Worm (Caenorhabditis elegans) whole organism, L1 larva: ENCODE results near the gene sri-71.
"Not testable (repeated sequence)": the region's sequence is repeated elsewhere in the genome, so short reads cannot be mapped to it uniquely, and the experiment has no call there.

ENCODE experiments used
- C16A3.4 ChIP-seq: fragments of 150-350 bp; optimal IDR thresholded peaks from 2 replicates; lab custom pipeline; 2014; ENCODE audit warnings: missing biosample characterization, missing genetic modification characterization
- F16B12.6 ChIP-seq: fragments of 150-350 bp; optimal IDR thresholded peaks from 2 replicates; lab custom pipeline; 2014; ENCODE audit warnings: missing biosample characterization, missing genetic modification characterization
- Y116A8C.19 ChIP-seq: sonication (generic microtip); optimal IDR thresholded peaks from 2 replicates; lab custom pipeline; 2016; ENCODE audit warnings: missing compliant biosample characterization, missing genetic modification characterization, borderline replicate concordance
- ceh-82 ChIP-seq, 3 experiments: fragments of 150-350 bp in 1 of 3; sonication (generic microtip) in 2 of 3; optimal IDR thresholded peaks; 2 replicates each; lab custom pipeline; 2014 to 2017; ENCODE audit warnings: missing biosample characterization in 3 of 3, missing genetic modification characterization in 3 of 3
- ces-1 ChIP-seq: fragments of 150-350 bp; optimal IDR thresholded peaks from 2 replicates; lab custom pipeline; 2014; ENCODE audit warnings: missing biosample characterization, missing genetic modification reagents, missing genetic modification characterization
- dpl-1 ChIP-seq, 3 experiments: fragments of 150-350 bp in 2 of 3; sonication (generic microtip) in 1 of 3; optimal IDR thresholded peaks; 2 replicates each; lab custom pipeline; 2014 to 2017; ENCODE audit warnings: missing biosample characterization in 3 of 3, missing genetic modification characterization in 3 of 3, missing genetic modification reagents in 3 of 3
- efl-1 ChIP-seq, 4 experiments: fragments of 150-350 bp; optimal IDR thresholded peaks in 3 of 4; peaks in 1 of 4; 1 replicate in 1 of 4; 2 replicates in 3 of 4; lab custom pipeline; 2014; ENCODE audit warnings: missing biosample characterization in 2 of 4, missing genetic modification characterization in 2 of 4, missing genetic modification reagents in 2 of 4
- efl-3 ChIP-seq: fragments of 200-800 bp; sonication (Bioruptor generic); optimal IDR thresholded peaks from 2 replicates; lab custom pipeline; 2018; ENCODE audit warnings: mild to moderate bottlenecking, missing genetic modification characterization, missing compliant biosample characterization
- elt-2 ChIP-seq: sonication (generic microtip); optimal IDR thresholded peaks from 2 replicates; lab custom pipeline; 2016; ENCODE audit warnings: missing genetic modification characterization, mild to moderate bottlenecking, inconsistent platforms, missing compliant biosample characterization, missing genetic modification reagents
- ets-5 ChIP-seq: fragments of 200-800 bp; sonication (Bioruptor generic); IDR thresholded peaks from 2 replicates; pipeline ENCODE4 v1.3.6; 2022; ENCODE audit warnings: missing genetic modification characterization, missing compliant biosample characterization
- fkh-8 ChIP-seq: sonication (generic microtip); optimal IDR thresholded peaks from 2 replicates; lab custom pipeline; 2016; ENCODE audit warnings: mild to moderate bottlenecking, missing genetic modification characterization, missing compliant biosample characterization
- hlh-17 ChIP-seq: fragments of 200-800 bp; sonication (Bioruptor generic); optimal IDR thresholded peaks from 2 replicates; lab custom pipeline; 2018; ENCODE audit warnings: missing genetic modification characterization, mild to moderate bottlenecking, missing compliant biosample characterization, moderate library complexity, borderline replicate concordance
- lin-39 ChIP-seq: fragments of 150-350 bp; optimal IDR thresholded peaks from 2 replicates; lab custom pipeline; 2014; ENCODE audit warnings: missing biosample characterization, missing genetic modification reagents, missing genetic modification characterization
- mab-9 ChIP-seq: fragments of 200-800 bp; sonication (Bioruptor generic); IDR thresholded peaks from 2 replicates; pipeline ENCODE4 v1.3.6; 2022; ENCODE audit warnings: missing genetic modification reagents, missing genetic modification characterization, missing compliant biosample characterization
- mdl-1 ChIP-seq, 2 experiments: fragments of 150-350 bp; optimal IDR thresholded peaks; 2 replicates each; lab custom pipeline; 2014 to 2017; ENCODE audit warnings: missing biosample characterization in 2 of 2, missing genetic modification characterization in 2 of 2, inconsistent platforms in 1 of 2
- mep-1 ChIP-seq: fragments of 150-350 bp; optimal IDR thresholded peaks from 2 replicates; lab custom pipeline; 2014; ENCODE audit warnings: missing biosample characterization, missing genetic modification characterization
- nhr-11 ChIP-seq: fragments of 150-350 bp; optimal IDR thresholded peaks from 2 replicates; lab custom pipeline; 2014; ENCODE audit warnings: missing biosample characterization, missing genetic modification characterization
- nhr-19 ChIP-seq: fragments of 200-800 bp; sonication (Bioruptor generic); conservative IDR thresholded peaks from 2 replicates; pipeline ENCODE4 v1.3.6; 2022; ENCODE audit warnings: missing genetic modification characterization, missing compliant biosample characterization
- nhr-28 ChIP-seq: fragments of 150-350 bp; optimal IDR thresholded peaks from 2 replicates; lab custom pipeline; 2014; ENCODE audit warnings: missing biosample characterization, missing genetic modification characterization
- nhr-47 ChIP-seq: sonication (generic microtip); optimal IDR thresholded peaks from 2 replicates; lab custom pipeline; 2016; ENCODE audit warnings: mild to moderate bottlenecking, missing genetic modification characterization, moderate library complexity, missing compliant biosample characterization
- nhr-71 ChIP-seq: sonication (generic microtip); optimal IDR thresholded peaks from 2 replicates; lab custom pipeline; 2016; ENCODE audit warnings: mild to moderate bottlenecking, missing genetic modification characterization, moderate library complexity, missing compliant biosample characterization
- nhr-76 ChIP-seq: sonication (generic microtip); optimal IDR thresholded peaks from 2 replicates; lab custom pipeline; 2017; ENCODE audit warnings: missing biosample characterization, missing genetic modification characterization
- skn-1 ChIP-seq: fragments of 150-350 bp; optimal IDR thresholded peaks from 2 replicates; lab custom pipeline; 2014; ENCODE audit warnings: missing biosample characterization, missing genetic modification characterization
- sox-4 ChIP-seq: sonication (generic microtip); optimal IDR thresholded peaks from 2 replicates; lab custom pipeline; 2016; ENCODE audit warnings: missing genetic modification characterization, missing compliant biosample characterization
- sup-37 ChIP-seq: fragments of 200-800 bp; sonication (Bioruptor generic); optimal IDR thresholded peaks from 2 replicates; lab custom pipeline; 2018; ENCODE audit warnings: mild to moderate bottlenecking, missing genetic modification characterization, missing compliant biosample characterization
- tlp-1 ChIP-seq: fragments of 150-350 bp; optimal IDR thresholded peaks from 2 replicates; lab custom pipeline; 2014; ENCODE audit warnings: missing biosample characterization, missing genetic modification characterization
- unc-30 ChIP-seq: sonication (generic microtip); optimal IDR thresholded peaks from 2 replicates; lab custom pipeline; 2017; ENCODE audit warnings: missing biosample characterization, missing genetic modification characterization
- unc-98 ChIP-seq: fragments of 200-800 bp; sonication (Bioruptor generic); IDR thresholded peaks from 2 replicates; pipeline ENCODE4 v1.3.6; 2022; ENCODE audit warnings: missing genetic modification characterization, missing compliant biosample characterization
- vab-15 ChIP-seq: sonication (generic microtip); optimal IDR thresholded peaks from 2 replicates; lab custom pipeline; 2017; ENCODE audit warnings: missing genotype, mild to moderate bottlenecking, missing genetic modification characterization, missing compliant biosample characterization
- xbp-1 ChIP-seq: sonication (generic microtip); optimal IDR thresholded peaks from 2 replicates; lab custom pipeline; 2016; ENCODE audit warnings: missing genetic modification characterization, missing compliant biosample characterization
- ztf-4 ChIP-seq: fragments of 150-350 bp; optimal IDR thresholded peaks from 2 replicates; lab custom pipeline; 2014; ENCODE audit warnings: missing biosample characterization, missing genetic modification characterization

Gene sri-71

DNA sequence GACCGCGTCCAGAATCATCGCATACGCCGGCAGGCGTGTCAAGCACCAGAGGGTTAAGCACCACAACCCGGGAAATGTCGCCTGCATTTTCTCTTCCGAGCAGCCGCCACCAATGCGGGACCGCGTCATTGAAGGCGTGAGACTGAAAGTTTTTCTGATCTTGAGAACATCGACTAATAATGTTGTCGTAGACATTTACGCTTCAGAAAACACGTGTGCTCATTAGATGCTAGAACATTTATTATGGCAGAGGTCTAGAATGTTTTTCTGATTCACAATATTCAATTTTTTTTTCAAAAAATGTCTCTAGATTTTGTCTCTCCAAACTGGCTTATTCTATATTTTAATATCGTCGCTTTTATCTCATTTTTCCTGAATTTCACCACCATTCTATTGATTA is 29.1 kb downstream of the sri-71 start, which contains the start of gene sri-47:
Gene sri-47, plus strand, starts transcription at position 301 of the 400 bp plus-strand sequence.
- TF ChIP-seq xbp-1 (tag; lab: Kevin White, UChicago) (no peak), ces-1 (no peak), unc-30 (no peak), skn-1 (tag; lab: Kevin White, UChicago) (no peak), sup-37 (GFP tag; lab: Kevin White, UChicago) (no peak), mab-9 (GFP tag; lab: Robert Waterston, UW) (no peak), unc-98 (GFP tag; lab: Robert Waterston, UW) (no peak), nhr-19 (no peak), nhr-47 (tag; lab: Kevin White, UChicago) (no peak), Y116A8C.19 (no peak)

DNA sequence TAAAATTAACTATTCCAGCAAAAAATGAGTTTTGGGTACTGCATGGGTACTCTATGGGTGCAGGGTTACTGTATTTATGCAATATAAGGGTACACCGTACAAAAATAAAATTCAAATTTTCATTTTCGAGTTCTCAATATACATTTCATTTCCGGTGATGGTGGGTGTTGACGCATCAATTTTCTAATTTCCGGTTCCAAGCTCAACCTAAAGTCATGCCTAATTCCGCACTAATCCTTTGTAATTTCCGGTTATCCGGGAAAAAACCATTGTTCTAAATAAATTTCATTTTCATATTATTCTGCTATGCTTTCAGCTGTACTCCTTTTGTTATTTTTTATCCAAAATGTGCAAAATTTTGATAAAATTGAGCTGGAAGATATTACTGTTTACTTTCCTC is 31.8 kb downstream of the sri-71 start, which contains the start of gene gcy-21:
Gene gcy-21, plus strand, starts transcription at position 301 of the 400 bp plus-strand sequence.
- TF ChIP-seq fkh-8 (tag; lab: Kevin White, UChicago) = peak; percentile 7
- TF ChIP-seq efl-1 (optimal IDR thresholded peaks at IDR 0.05; lab: Kevin White, UChicago) = no peak
- peak in 1 of 2 experiments; percentile 13 for TF ChIP-seq efl-1 (GFP tag; optimal IDR thresholded peaks at IDR 0.05 in 1 of 2; lab: Kevin White, UChicago)
- no peak for TF ChIP-seq hlh-17 (GFP tag; lab: Kevin White, UChicago)

DNA sequence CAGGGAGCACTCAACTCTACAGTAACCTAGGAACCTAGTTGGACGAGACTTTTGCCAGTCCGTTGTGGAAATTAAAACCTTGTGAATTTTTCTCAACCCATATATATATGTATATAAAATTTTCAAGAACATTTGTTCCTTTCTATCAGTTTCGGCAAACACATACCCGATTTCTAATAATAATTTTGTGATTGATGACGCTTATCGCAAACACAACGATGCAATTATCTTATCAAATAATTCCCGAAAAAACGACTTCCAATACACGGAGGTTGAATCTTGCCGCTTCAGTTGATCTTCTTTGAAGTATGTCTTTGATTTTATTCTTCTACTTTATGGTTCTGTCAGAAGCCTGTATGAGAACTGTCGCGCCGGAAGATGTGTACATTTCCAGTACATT is 37.5 kb downstream of the sri-71 start, which contains the start of gene F22E5.2:
Gene F22E5.2, plus strand, starts transcription at position 301 of the 400 bp plus-strand sequence.
- TF ChIP-seq ets-5; tlp-1 (tag; lab: Kevin White, UChicago); vab-15 (tag; lab: Kevin White, UChicago): not testable (repeated sequence)

DNA sequence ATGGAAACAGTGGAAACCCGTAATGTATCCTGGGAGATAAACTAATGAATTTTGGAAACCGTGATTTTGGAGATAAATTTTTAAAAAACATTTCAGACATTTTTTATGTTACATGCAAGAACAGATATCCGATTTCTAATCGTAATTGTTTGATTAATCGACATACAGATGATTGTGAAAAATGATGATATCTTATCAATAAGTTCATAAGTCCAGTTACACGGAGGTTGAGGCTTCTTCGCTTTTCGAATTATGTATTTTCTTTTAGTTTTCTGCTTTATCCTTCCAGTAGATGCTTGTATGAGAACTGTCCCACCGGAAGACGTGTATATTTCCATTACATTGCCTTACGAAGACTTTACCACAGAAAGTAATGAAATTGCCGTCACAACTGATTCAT is 38.1 kb downstream of the sri-71 start, which contains the start of gene F22E5.22:
Gene F22E5.22, plus strand, starts transcription at position 301 of the 400 bp plus-strand sequence.
- no peak for TF ChIP-seq mdl-1 (tag; optimal IDR thresholded peaks at IDR 0.05; lab: Kevin White, UChicago)
- no peak for TF ChIP-seq vab-15 (tag; lab: Kevin White, UChicago)
- no peak for TF ChIP-seq nhr-28 (tag; lab: Kevin White, UChicago)
- no peak for TF ChIP-seq F16B12.6 (tag; lab: Kevin White, UChicago)
- no peak for TF ChIP-seq ztf-4 (tag; lab: Kevin White, UChicago)
- no peak for TF ChIP-seq lin-39 (tag; lab: Kevin White, UChicago)
- no peak for TF ChIP-seq elt-2
- TF ChIP-seq sox-4 (tag; lab: Kevin White, UChicago) = no peak
- TF ChIP-seq dpl-1 (GFP tag; optimal IDR thresholded peaks at IDR 0.05; lab: Kevin White, UChicago) = no peak
- TF ChIP-seq nhr-71 (tag; lab: Kevin White, UChicago) = no peak
- no peak for TF ChIP-seq mep-1

DNA sequence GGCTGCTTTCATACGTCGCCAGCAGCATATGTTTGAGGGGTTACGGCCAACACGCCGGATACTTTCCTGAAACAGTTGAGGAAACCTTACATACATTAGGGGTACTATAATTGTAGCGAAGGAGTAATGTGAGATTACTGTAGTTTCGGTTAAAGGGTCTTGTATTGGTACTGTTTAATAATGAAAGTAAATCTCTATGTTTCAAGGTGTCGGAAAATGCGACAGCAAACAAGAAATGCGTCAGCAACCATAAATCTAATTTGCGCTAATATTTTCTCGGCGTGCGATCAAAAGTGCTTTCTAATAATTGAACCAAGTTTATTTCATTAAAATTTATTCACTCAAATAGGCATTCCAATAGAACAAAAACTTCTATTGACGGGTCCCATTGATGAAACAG is 44.8 kb downstream of the sri-71 start, which contains the start of gene sri-57:
Gene sri-57, minus strand, starts transcription at position 101 of the 400 bp plus-strand sequence.
- not testable (repeated sequence) for TF ChIP-seq nhr-11; efl-1 (optimal IDR thresholded peaks at IDR 0.05; lab: Kevin White, UChicago); efl-1 (GFP tag; optimal IDR thresholded peaks at IDR 0.05 in 1 of 2; lab: Kevin White, UChicago); C16A3.4 (tag; lab: Kevin White, UChicago)

DNA sequence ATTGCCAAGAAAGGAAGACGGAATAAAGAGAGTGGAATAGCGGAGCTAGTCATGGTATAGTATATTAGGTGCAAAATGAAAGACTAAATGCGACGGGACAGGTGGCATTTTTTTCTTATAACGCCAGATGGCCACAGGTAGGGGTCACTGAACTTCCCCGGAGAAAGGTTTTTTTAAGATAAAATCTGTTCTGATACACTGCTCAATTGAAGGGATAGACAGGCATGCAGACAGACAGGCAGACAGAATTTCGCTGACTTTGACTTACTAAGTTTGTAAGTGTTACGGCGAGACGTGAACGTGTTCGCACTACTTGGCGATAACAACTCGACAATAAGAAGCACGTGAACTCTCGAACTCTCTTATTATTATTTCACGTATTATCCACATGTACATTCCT is 46.0 kb downstream of the sri-71 start, which contains the start of the genes F22E5.20 and F22E5.1:
Gene F22E5.20, minus strand, starts transcription at position 101 of the 400 bp plus-strand sequence.
Gene F22E5.1, plus strand, starts transcription at position 242 of the 400 bp plus-strand sequence.
- not testable (repeated sequence) for TF ChIP-seq efl-3 (GFP tag; lab: Kevin White, UChicago); ceh-82 (tag; optimal IDR thresholded peaks at IDR 0.05; lab: Kevin White, UChicago); nhr-76 (tag; lab: Kevin White, UChicago)
- TF ChIP-seq, all 84 proteins: peak for 0; not testable (repeated sequence) for 84
